Fruit fly (Drosophila melanogaster): ENCODE data around the gene Polr1F.

Gene Polr1F

dm6 chr2L:6919203-6919849 is 11.7 kb upstream of the Polr1F start:
- TF ChIP-seq CG17801 (GFP tag; optimal IDR thresholded peaks at IDR 0.05; ENCODE audit: partially characterized antibody), result no peak

- peak; percentile 69 for TF ChIP-seq CG17801 (GFP tag; optimal IDR thresholded peaks at IDR 0.05; ENCODE audit: partially characterized antibody)
Measured at dm6 chr2L:6918517-6919202, 11.0 kb upstream of the Polr1F start, which contains the start of gene nop5. Gene nop5 (minus strand): TSS chr2L:6918743.

- TF ChIP-seq CG17801 (GFP tag; optimal IDR thresholded peaks at IDR 0.05; ENCODE audit: partially characterized antibody), result no peak
Measured at dm6 chr2L:6916345-6916744, 8.7 kb upstream of the Polr1F start, which contains the start of gene CG32829. Gene CG32829 (minus strand): TSS chr2L:6916445.

- no peak for TF ChIP-seq CG17801 (GFP tag; optimal IDR thresholded peaks at IDR 0.05; ENCODE audit: partially characterized antibody)
Measured at dm6 chr2L:6913964-6914363, 6.3 kb upstream of the Polr1F start, which contains the start of gene Wee1. Gene Wee1 (minus strand): TSS chr2L:6914138.

- TF ChIP-seq CG17801 (GFP tag; optimal IDR thresholded peaks at IDR 0.05; ENCODE audit: partially characterized antibody), result no peak
Measured at dm6 chr2L:6874526-6875198, 33.0 kb downstream of the Polr1F start, which contains the start of gene Nlg2. Gene Nlg2 (plus strand): TSS chr2L:6874900.

- no peak for TF ChIP-seq CG17801 (GFP tag; optimal IDR thresholded peaks at IDR 0.05; ENCODE audit: partially characterized antibody)
Measured at dm6 chr2L:6874006-6874405, 33.6 kb downstream of the Polr1F start.

dm6 chr2L:6870777-6871176 is 36.9 kb downstream of the Polr1F start:
- TF ChIP-seq CG17801 (GFP tag; optimal IDR thresholded peaks at IDR 0.05; ENCODE audit: partially characterized antibody), result no peak

dm6 chr2L:6870289-6870688 is 37.4 kb downstream of the Polr1F start, which contains the start of gene Nha1:
Gene Nha1 (minus strand): TSS chr2L:6870389.
- TF ChIP-seq CG17801 (GFP tag; optimal IDR thresholded peaks at IDR 0.05; ENCODE audit: partially characterized antibody), result no peak

dm6 chr2L:6868178-6868867 is 39.3 kb downstream of the Polr1F start:
- TF ChIP-seq CG17801 (GFP tag; optimal IDR thresholded peaks at IDR 0.05; ENCODE audit: partially characterized antibody), result no peak
